Worm (Caenorhabditis elegans) whole organism, L1 larva: ENCODE measurements around the gene flp-7.
A peak's percentile ranks its signal among the peaks of the same experiment; 100 is the strongest.

Source experiments
- C04F5.9 ChIP-seq: sonication (generic microtip); optimal IDR thresholded peaks from 2 replicates; lab custom pipeline; 2016; ENCODE audit warnings: missing genetic modification characterization, missing compliant biosample characterization
- C34B4.2 ChIP-seq: sonication (generic microtip); optimal IDR thresholded peaks from 2 replicates; lab custom pipeline; 2017; ENCODE audit warnings: mild to moderate bottlenecking, missing genetic modification characterization, missing compliant biosample characterization
- F16B12.6 ChIP-seq: fragments of 150-350 bp; optimal IDR thresholded peaks from 2 replicates; lab custom pipeline; 2014; ENCODE audit warnings: missing biosample characterization, missing genetic modification characterization
- aly-2 ChIP-seq: fragments of 150-350 bp; optimal IDR thresholded peaks from 2 replicates; lab custom pipeline; 2014; ENCODE audit warnings: missing biosample characterization, missing genetic modification characterization
- blmp-1 ChIP-seq: fragments of 150-350 bp; optimal IDR thresholded peaks from 2 replicates; lab custom pipeline; 2014; ENCODE audit warnings: missing biosample characterization, missing genetic modification characterization
- ceh-63 ChIP-seq: fragments of 200-800 bp; sonication (Bioruptor generic); optimal IDR thresholded peaks from 2 replicates; lab custom pipeline; 2018; ENCODE audit warnings: mild to moderate bottlenecking, missing genetic modification characterization, missing compliant biosample characterization
- ceh-8 ChIP-seq: fragments of 200-800 bp; sonication (Bioruptor generic); optimal IDR thresholded peaks from 2 replicates; lab custom pipeline; 2018; ENCODE audit warnings: mild to moderate bottlenecking, missing genetic modification characterization, moderate library complexity, missing compliant biosample characterization
- ceh-82 ChIP-seq, 3 experiments: fragments of 150-350 bp in 1 of 3; sonication (generic microtip) in 2 of 3; optimal IDR thresholded peaks; 2 replicates each; lab custom pipeline; 2014 to 2017; ENCODE audit warnings: missing biosample characterization in 3 of 3, missing genetic modification characterization in 3 of 3
- ceh-88 ChIP-seq: fragments of 200-800 bp; sonication (Bioruptor generic); IDR thresholded peaks from 2 replicates; pipeline ENCODE4 v1.3.6; 2022; ENCODE audit warnings: missing genetic modification characterization, missing compliant biosample characterization
- dsc-1 ChIP-seq: sonication (generic microtip); optimal IDR thresholded peaks from 2 replicates; lab custom pipeline; 2016; ENCODE audit warnings: mild to moderate bottlenecking, missing genetic modification characterization, missing compliant biosample characterization
- efl-1 ChIP-seq, 4 experiments: fragments of 150-350 bp; optimal IDR thresholded peaks in 3 of 4; peaks in 1 of 4; 1 replicate in 1 of 4; 2 replicates in 3 of 4; lab custom pipeline; 2014; ENCODE audit warnings: missing biosample characterization in 2 of 4, missing genetic modification characterization in 2 of 4, missing genetic modification reagents in 2 of 4
- egl-13 ChIP-seq: sonication (generic microtip); optimal IDR thresholded peaks from 2 replicates; lab custom pipeline; 2016; ENCODE audit warnings: missing genotype, missing genetic modification reagents, missing genetic modification characterization, missing compliant biosample characterization
- egl-27 ChIP-seq, 2 experiments: fragments of 150-350 bp in 1 of 2; sonication (generic microtip); optimal IDR thresholded peaks; 3 replicates each; lab custom pipeline; 2017 to 2018; ENCODE audit warnings: missing biosample characterization in 2 of 2, missing genetic modification characterization in 2 of 2, missing genetic modification reagents in 2 of 2
- elt-2 ChIP-seq: sonication (generic microtip); optimal IDR thresholded peaks from 2 replicates; lab custom pipeline; 2016; ENCODE audit warnings: missing genetic modification characterization, mild to moderate bottlenecking, inconsistent platforms, missing compliant biosample characterization, missing genetic modification reagents
- elt-3 ChIP-seq, 6 experiments: fragments of 150-350 bp in 1 of 6; sonication (generic microtip); optimal IDR thresholded peaks; 2 replicates each; lab custom pipeline; 2017 to 2018; ENCODE audit warnings: missing biosample characterization in 6 of 6, missing genetic modification characterization in 6 of 6, inconsistent platforms in 1 of 6
- fkh-10 ChIP-seq: sonication (generic microtip); optimal IDR thresholded peaks from 2 replicates; lab custom pipeline; 2017; ENCODE audit warnings: missing biosample characterization, missing genetic modification reagents, missing genetic modification characterization
- isw-1 ChIP-seq: fragments of 200-800 bp; sonication (Bioruptor generic); IDR thresholded peaks from 2 replicates; pipeline ENCODE4 v1.3.6; 2022; ENCODE audit warnings: missing genetic modification characterization, missing compliant biosample characterization
- lin-14 ChIP-seq: fragments of 200-800 bp; sonication (Bioruptor generic); optimal IDR thresholded peaks from 2 replicates; lab custom pipeline; 2018; ENCODE audit warnings: mild to moderate bottlenecking, missing genetic modification characterization, moderate library complexity, missing compliant biosample characterization
- lir-3 ChIP-seq: sonication (generic microtip); optimal IDR thresholded peaks from 2 replicates; lab custom pipeline; 2016; ENCODE audit warnings: mild to moderate bottlenecking, missing genetic modification characterization, moderate library complexity, missing compliant biosample characterization; ENCODE audit not compliant: poor library complexity
- mab-9 ChIP-seq: fragments of 200-800 bp; sonication (Bioruptor generic); IDR thresholded peaks from 2 replicates; pipeline ENCODE4 v1.3.6; 2022; ENCODE audit warnings: missing genetic modification reagents, missing genetic modification characterization, missing compliant biosample characterization
- nhr-11 ChIP-seq: fragments of 150-350 bp; optimal IDR thresholded peaks from 2 replicates; lab custom pipeline; 2014; ENCODE audit warnings: missing biosample characterization, missing genetic modification characterization
- nhr-84 ChIP-seq: sonication (generic microtip); optimal IDR thresholded peaks from 2 replicates; lab custom pipeline; 2017; ENCODE audit warnings: missing biosample characterization, missing genetic modification characterization
- nhr-85 ChIP-seq: sonication (generic microtip); peaks from one replicate; lab custom pipeline; 2016; ENCODE audit warnings: missing genetic modification characterization, inconsistent platforms, missing compliant biosample characterization
- pag-3 ChIP-seq: sonication (generic microtip); optimal IDR thresholded peaks from 2 replicates; lab custom pipeline; 2017; ENCODE audit warnings: missing genetic modification characterization, mild to moderate bottlenecking, missing compliant biosample characterization, antibody characterized with exemption, borderline replicate concordance; ENCODE audit not compliant: insufficient read depth
- snu-23 ChIP-seq: sonication (generic microtip); optimal IDR thresholded peaks from 2 replicates; lab custom pipeline; 2016; ENCODE audit warnings: missing genetic modification characterization, missing compliant biosample characterization
- unc-130 ChIP-seq: fragments of 150-350 bp; optimal IDR thresholded peaks from 2 replicates; lab custom pipeline; 2017; ENCODE audit warnings: missing biosample characterization, missing genetic modification characterization, inconsistent platforms

flp-7 gene

ce11 chrX:5852113-5852512, 33.6 kb upstream of the flp-7 start:
- TF ChIP-seq C04F5.9 (tag; lab: Kevin White, UChicago) = no peak
- TF ChIP-seq efl-1 (optimal IDR thresholded peaks at IDR 0.05; lab: Kevin White, UChicago) = no peak
- peak in 1 of 2 experiments; percentile 39 for TF ChIP-seq efl-1 (GFP tag; optimal IDR thresholded peaks at IDR 0.05 in 1 of 2; lab: Kevin White, UChicago)
- TF ChIP-seq, all 84 proteins: peak for 1

ce11 chrX:5854163-5854451, 31.6 kb upstream of the flp-7 start, which contains the start of gene hog-1:
Gene hog-1, minus strand, starts transcription at chrX:5854263.
- TF ChIP-seq F16B12.6 (tag; lab: Kevin White, UChicago) (no peak), mab-9 (GFP tag; lab: Robert Waterston, UW) (no peak), elt-2 (tag; lab: Kevin White, UChicago) (no peak), fkh-10 (GFP tag; lab: Kevin White, UChicago) (no peak), nhr-84 (no peak), nhr-11 (tag; lab: Kevin White, UChicago) (no peak)

- TF ChIP-seq dsc-1 (tag; lab: Kevin White, UChicago) = no peak
- peak; percentile 95 for TF ChIP-seq blmp-1
- peak in 2 of 6 experiments; percentile 39 to 55 for TF ChIP-seq elt-3 (tag; optimal IDR thresholded peaks at IDR 0.05; lab: Kevin White, UChicago)
- peak; percentile 70 for TF ChIP-seq nhr-85
- no peak for TF ChIP-seq ceh-8 (GFP tag; lab: Kevin White, UChicago)
Measured at ce11 chrX:5854452-5855234, 31.0 kb upstream of the flp-7 start.

ce11 chrX:5859161-5859560, 26.5 kb upstream of the flp-7 start:
- TF ChIP-seq ceh-82 (tag; optimal IDR thresholded peaks at IDR 0.05; lab: Kevin White, UChicago) (no peak), efl-1 (optimal IDR thresholded peaks at IDR 0.05; lab: Kevin White, UChicago) (no peak), efl-1 (GFP tag; optimal IDR thresholded peaks at IDR 0.05 in 1 of 2; lab: Kevin White, UChicago) (peak in 1 of 2 experiments; percentile 15), fkh-10 (GFP tag; lab: Kevin White, UChicago) (peak; percentile 74)

- no peak for TF ChIP-seq isw-1
- TF ChIP-seq egl-27 (tag; optimal IDR thresholded peaks at IDR 0.05; lab: Kevin White, UChicago) = no peak
- TF ChIP-seq nhr-85 = no peak
- no peak for TF ChIP-seq C34B4.2 (tag; lab: Kevin White, UChicago)
- no peak for TF ChIP-seq lir-3 (tag; lab: Kevin White, UChicago)
Measured at ce11 chrX:5862408-5862807, 23.3 kb upstream of the flp-7 start, which contains the start of gene ctbp-1. Gene ctbp-1, plus strand, starts transcription at chrX:5862708.

- TF ChIP-seq ceh-82 (tag; optimal IDR thresholded peaks at IDR 0.05; lab: Kevin White, UChicago) (peak in 1 of 3 experiments; percentile 26), snu-23 (no peak), aly-2 (tag; lab: Kevin White, UChicago) (no peak), unc-130 (no peak), egl-13 (tag; lab: Kevin White, UChicago) (peak; percentile 4), lin-14 (GFP tag; lab: Kevin White, UChicago) (peak; percentile 53)
- TF ChIP-seq, all 84 proteins: peak for 3
Measured at ce11 chrX:5868030-5868429, 17.6 kb upstream of the flp-7 start.

- TF ChIP-seq ceh-63 (GFP tag; lab: Kevin White, UChicago) (no peak), lin-14 (GFP tag; lab: Kevin White, UChicago) (peak; percentile 44), elt-3 (tag; optimal IDR thresholded peaks at IDR 0.05; lab: Kevin White, UChicago) (no peak), fkh-10 (GFP tag; lab: Kevin White, UChicago) (peak; percentile 9), ceh-88 (no peak), pag-3 (tag; lab: Kevin White, UChicago) (no peak)
Measured at ce11 chrX:5869603-5870002, 16.1 kb upstream of the flp-7 start.
